Fruit fly (Drosophila melanogaster): ENCODE results near the gene CG18478.
"Not testable (repeated sequence)": the region's sequence is repeated elsewhere in the genome, so short reads cannot be mapped to it uniquely, and the experiment has no call there.

The CG18478 gene

DNA sequence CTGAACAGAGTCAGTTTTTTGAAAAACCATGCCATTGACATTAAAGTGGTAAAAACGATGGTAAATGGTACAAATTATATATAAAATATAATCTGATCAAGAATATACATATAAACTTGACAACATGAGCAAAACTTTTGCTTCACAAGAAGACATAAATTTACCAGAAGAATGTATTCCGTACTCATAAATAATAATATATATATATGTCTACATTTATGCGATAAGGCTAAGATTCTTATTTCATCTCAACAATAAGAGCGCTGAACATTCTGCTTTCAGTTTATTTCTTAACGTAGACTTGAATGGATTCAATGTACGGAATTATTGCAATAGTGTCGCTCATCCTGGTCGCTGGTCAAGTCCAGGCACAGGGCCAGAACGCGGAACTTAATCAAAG, 25.8 kb downstream of the CG18478 start, which contains the start of gene CG31780:
Gene CG31780 (plus strand): TSS at position 301 of the 400 bp plus-strand sequence.
- not testable (repeated sequence) for TF ChIP-seq esn, fd59A, dac (GFP tag; optimal IDR thresholded peaks at IDR 0.05)

DNA sequence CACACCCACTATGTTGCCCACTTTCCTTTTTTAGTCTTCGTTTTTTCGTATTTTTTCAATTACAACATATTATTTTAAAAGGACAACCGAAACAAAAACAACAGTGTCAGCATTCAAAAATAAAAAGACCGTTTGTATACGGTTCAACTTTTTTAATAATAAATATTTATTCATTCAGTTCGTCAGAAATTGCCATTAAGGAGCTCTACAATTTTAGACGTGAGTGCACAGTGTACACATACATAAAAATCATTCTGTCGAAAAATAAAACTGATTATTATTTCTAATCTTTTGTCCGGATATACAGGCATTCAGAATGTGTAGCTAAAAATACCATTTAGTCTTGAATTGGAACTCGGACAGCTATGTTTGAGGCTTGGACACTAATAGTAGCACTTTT, 34.9 kb downstream of the CG18478 start, which contains the start of gene CG31827:
Gene CG31827 (plus strand): TSS at position 301 of the 400 bp plus-strand sequence.
- TF ChIP-seq vri (GFP tag; optimal IDR thresholded peaks at IDR 0.05); CG8632 (GFP tag; optimal IDR thresholded peaks at IDR 0.05); CG11294 (GFP tag; IDR thresholded peaks at IDR 0.05): not testable (repeated sequence)

DNA sequence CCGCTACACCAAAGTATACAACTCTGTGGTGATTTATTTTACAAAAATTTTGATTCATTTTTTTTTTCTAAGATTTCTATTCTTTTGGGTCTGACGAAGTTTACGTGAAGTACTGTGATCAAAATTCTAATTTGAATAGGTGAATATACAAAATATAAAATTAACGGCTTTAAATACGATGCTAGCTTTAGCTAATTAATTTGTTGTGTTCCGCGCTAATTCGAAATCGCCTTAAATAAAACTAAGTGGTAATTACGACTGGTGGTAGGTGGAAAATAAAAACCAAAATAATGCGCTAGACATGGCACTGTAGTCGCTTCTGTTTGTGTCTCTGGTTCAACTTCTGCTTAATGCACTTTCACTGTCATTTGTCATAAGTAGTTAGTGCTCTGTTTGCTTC, 41.0 kb downstream of the CG18478 start, which contains the start of gene CG43924:
Gene CG43924 (minus strand): TSS at position 101 of the 400 bp plus-strand sequence.
- TF ChIP-seq CG8319, CG6854, Lpt (GFP tag; optimal IDR thresholded peaks at IDR 0.05): not testable (repeated sequence)

DNA sequence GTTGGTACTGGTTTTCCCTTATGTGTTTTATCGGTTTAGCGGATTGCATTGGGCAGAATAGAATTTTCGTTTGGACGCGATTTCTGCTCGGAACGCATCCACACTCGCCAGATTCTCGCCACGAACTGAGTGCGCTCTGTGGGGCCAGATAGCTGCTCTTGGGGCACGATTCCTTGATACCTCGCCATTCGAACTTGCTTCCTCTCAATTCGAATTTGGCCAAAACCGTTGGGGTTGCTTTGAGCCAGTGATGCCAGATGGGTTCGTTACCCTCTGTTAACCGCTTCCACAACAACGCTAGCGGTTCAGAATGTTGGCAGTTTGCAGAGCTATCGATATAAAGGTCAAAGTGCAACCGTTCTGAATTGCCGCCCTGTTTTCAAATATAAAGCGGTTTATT, 48.2 kb downstream of the CG18478 start, which contains the start of gene stol:
Gene stol (minus strand): TSS at position 101 of the 400 bp plus-strand sequence.
- TF ChIP-seq CG4318 (GFP tag; optimal IDR thresholded peaks at IDR 0.05); Ets21C (GFP tag; optimal IDR thresholded peaks at IDR 0.05); CG6163 (GFP tag; IDR thresholded peaks at IDR 0.05): not testable (repeated sequence)
